Fruit fly (Drosophila melanogaster) whole organism, embryonic: ENCODE measurements around the gene Dhps.

Experiments
- Ada2b ChIP-seq: fragments of 200-800 bp; sonication (Bioruptor generic); IDR thresholded peaks from 2 replicates; pipeline ENCODE4 v1.3.6; 2022; ENCODE audit warnings: missing biosample characterization, missing genetic modification characterization
- CG1024 ChIP-seq: fragments of 200-800 bp; sonication (Bioruptor generic); IDR thresholded peaks from 2 replicates; pipeline ENCODE4 v1.3.6; 2022; ENCODE audit warnings: missing biosample characterization, missing genetic modification characterization
- CG10431 ChIP-seq: fragments of 200-800 bp; sonication (Bioruptor generic); optimal IDR thresholded peaks from 3 replicates; lab custom pipeline; 2018; ENCODE audit warnings: missing biosample characterization, mild to moderate bottlenecking, missing genetic modification characterization
- CG10462 ChIP-seq: fragments of 200-800 bp; sonication (Bioruptor generic); optimal IDR thresholded peaks from 2 replicates; lab custom pipeline; 2016; ENCODE audit warnings: missing biosample characterization, missing genetic modification characterization
- CG10565 ChIP-seq: fragments of 200-800 bp; sonication (Bioruptor generic); optimal IDR thresholded peaks from 3 replicates; lab custom pipeline; 2016; ENCODE audit warnings: missing biosample characterization, mild to moderate bottlenecking, missing genetic modification characterization
- CG11560 ChIP-seq: fragments of 200-800 bp; sonication (Bioruptor generic); IDR thresholded peaks from 3 replicates; pipeline ENCODE4 v1.3.6; 2022; ENCODE audit warnings: missing biosample characterization, missing genetic modification characterization
- CG12236 ChIP-seq: fragments of 200-800 bp; sonication (Bioruptor generic); optimal IDR thresholded peaks from 2 replicates; lab custom pipeline; 2016; ENCODE audit warnings: missing biosample characterization, missing genetic modification characterization
- CG12299 ChIP-seq: fragments of 200-800 bp; sonication (Bioruptor generic); optimal IDR thresholded peaks from 2 replicates; lab custom pipeline; 2018; ENCODE audit warnings: missing biosample characterization, mild to moderate bottlenecking, missing genetic modification characterization
- CG12659 ChIP-seq: fragments of 200-800 bp; sonication (Bioruptor generic); optimal IDR thresholded peaks from 3 replicates; lab custom pipeline; 2017; ENCODE audit warnings: mild to moderate bottlenecking, missing biosample characterization, missing genetic modification reagents, missing genetic modification characterization
- CG13287 ChIP-seq: fragments of 200-800 bp; sonication (Bioruptor generic); IDR thresholded peaks from 2 replicates; pipeline ENCODE4 v1.3.6; 2022; ENCODE audit warnings: missing biosample characterization, missing genetic modification characterization; ENCODE audit not compliant: partially characterized antibody
- CG13624 ChIP-seq: fragments of 200-800 bp; sonication (Bioruptor generic); optimal IDR thresholded peaks from 2 replicates; lab custom pipeline; 2016; ENCODE audit warnings: missing biosample characterization, missing genetic modification characterization
- CG13775 ChIP-seq: fragments of 200-800 bp; sonication (Bioruptor generic); optimal IDR thresholded peaks from 3 replicates; lab custom pipeline; 2017; ENCODE audit warnings: missing biosample characterization, mild to moderate bottlenecking, missing genetic modification characterization
- CG17829 ChIP-seq: fragments of 200-800 bp; optimal IDR thresholded peaks from 2 replicates; lab custom pipeline; 2019; ENCODE audit warnings: missing biosample characterization, mild to moderate bottlenecking, missing genetic modification characterization, moderate library complexity
- CG18476 ChIP-seq: fragments of 200-800 bp; sonication (Bioruptor generic); optimal IDR thresholded peaks from 2 replicates; lab custom pipeline; 2016; ENCODE audit warnings: missing biosample characterization, mild to moderate bottlenecking, missing genetic modification characterization
- CG2889 ChIP-seq: fragments of 200-800 bp; sonication (Bioruptor generic); IDR thresholded peaks from 3 replicates; pipeline ENCODE4 v1.3.6; 2022; ENCODE audit warnings: missing biosample characterization, missing genetic modification characterization
- CG32767 ChIP-seq: fragments of 200-800 bp; sonication (Bioruptor generic); IDR thresholded peaks from 2 replicates; pipeline ENCODE4 v1.3.6; 2022; ENCODE audit warnings: missing biosample characterization, missing genetic modification characterization
- CG4328 ChIP-seq: fragments of 200-800 bp; sonication (Bioruptor generic); optimal IDR thresholded peaks from 3 replicates; lab custom pipeline; 2017; ENCODE audit warnings: missing biosample characterization, missing genetic modification reagents, missing genetic modification characterization
- CG4404 ChIP-seq: fragments of 200-800 bp; sonication (Bioruptor generic); IDR thresholded peaks from 2 replicates; pipeline ENCODE4 v1.3.6; 2022; ENCODE audit warnings: missing biosample characterization, missing genetic modification characterization
- CG4617 ChIP-seq: fragments of 200-800 bp; sonication (Bioruptor generic); optimal IDR thresholded peaks from 3 replicates; lab custom pipeline; 2016; ENCODE audit warnings: missing biosample characterization, missing genetic modification characterization, borderline replicate concordance
- CG6654 ChIP-seq: fragments of 200-800 bp; sonication (Bioruptor generic); optimal IDR thresholded peaks from 2 replicates; lab custom pipeline; 2017; ENCODE audit warnings: missing biosample characterization, mild to moderate bottlenecking, missing genetic modification characterization
- CG6683 ChIP-seq: fragments of 200-800 bp; sonication (Bioruptor generic); optimal IDR thresholded peaks from 2 replicates; lab custom pipeline; 2017; ENCODE audit warnings: missing biosample characterization, mild to moderate bottlenecking, missing genetic modification characterization, missing genetic modification reagents
- CG7963 ChIP-seq: fragments of 200-800 bp; sonication (Bioruptor generic); IDR thresholded peaks from 3 replicates; pipeline ENCODE4 v1.3.6; 2022; ENCODE audit warnings: missing biosample characterization, missing genetic modification characterization; ENCODE audit not compliant: partially characterized antibody
- Chrac-16 ChIP-seq: fragments of 200-800 bp; sonication (Bioruptor generic); optimal IDR thresholded peaks from 3 replicates; lab custom pipeline; 2016; ENCODE audit warnings: missing biosample characterization, missing genetic modification characterization
- CkIIα-i1 ChIP-seq: fragments of 200-800 bp; sonication (Bioruptor generic); IDR thresholded peaks from 2 replicates; pipeline ENCODE4 v1.3.6; 2022; ENCODE audit warnings: missing biosample characterization, missing genetic modification characterization
- D19B ChIP-seq: fragments of 200-800 bp; sonication (Bioruptor generic); optimal IDR thresholded peaks from 2 replicates; lab custom pipeline; 2017; ENCODE audit warnings: missing biosample characterization, mild to moderate bottlenecking, missing genetic modification characterization
- Ets65A ChIP-seq: fragments of 200-800 bp; sonication (Bioruptor generic); peaks from one replicate; lab custom pipeline; 2016; ENCODE audit warnings: missing biosample characterization, missing genetic modification characterization
- Fer3 ChIP-seq: fragments of 200-800 bp; sonication (Bioruptor generic); optimal IDR thresholded peaks from 2 replicates; lab custom pipeline; 2018; ENCODE audit warnings: missing biosample characterization, mild to moderate bottlenecking, missing genetic modification characterization, moderate library complexity
- HHEX ChIP-seq: fragments of 200-800 bp; sonication (Bioruptor generic); optimal IDR thresholded peaks from 3 replicates; lab custom pipeline; 2017; ENCODE audit warnings: missing biosample characterization, mild to moderate bottlenecking, missing genetic modification characterization, missing genetic modification reagents
- NFAT ChIP-seq: fragments of 200-800 bp; sonication (Bioruptor generic); IDR thresholded peaks from 2 replicates; pipeline ENCODE4 v1.3.6; 2022; ENCODE audit warnings: missing biosample characterization, missing genetic modification characterization
- Nf-YA ChIP-seq: fragments of 200-800 bp; sonication (Bioruptor generic); IDR thresholded peaks from 2 replicates; pipeline ENCODE4 v1.3.6; 2022; ENCODE audit warnings: missing biosample characterization, missing genetic modification characterization
- Tbp ChIP-seq: fragments of >200 bp; optimal IDR thresholded peaks from 2 replicates; lab custom pipeline; 2018; ENCODE audit warnings: missing biosample characterization, missing genetic modification characterization
- ap ChIP-seq: fragments of 200-800 bp; sonication (Bioruptor generic); IDR thresholded peaks from 2 replicates; pipeline ENCODE4 v1.3.6; 2022; ENCODE audit warnings: missing biosample characterization, missing genetic modification characterization
- bcd ChIP-seq: fragments of 200-800 bp; sonication (Bioruptor generic); optimal IDR thresholded peaks from 2 replicates; lab custom pipeline; 2017; ENCODE audit warnings: missing biosample characterization, mild to moderate bottlenecking, missing genetic modification characterization
- gcm ChIP-seq: fragments of 200-800 bp; sonication (Bioruptor generic); optimal IDR thresholded peaks from 2 replicates; lab custom pipeline; 2019; ENCODE audit warnings: missing biosample characterization, mild to moderate bottlenecking, missing genetic modification characterization, moderate library complexity
- hkb ChIP-seq, 2 experiments: fragments of 200-800 bp in 1 of 2; fragments of >200 bp in 1 of 2; sonication (Bioruptor generic) in 1 of 2; IDR thresholded peaks in 1 of 2; optimal IDR thresholded peaks in 1 of 2; 2 replicates each; pipeline versions ENCODE4 v1.3.6 to Lab custom; 2017 to 2022; ENCODE audit warnings: missing biosample characterization in 1 of 2, missing genetic modification characterization in 1 of 2
- onecut ChIP-seq: fragments of 200-800 bp; sonication (Bioruptor generic); IDR thresholded peaks from 2 replicates; pipeline ENCODE4 v1.3.6; 2022; ENCODE audit warnings: missing biosample characterization, missing genetic modification characterization
- peb ChIP-seq: fragments of 200-800 bp; sonication (Bioruptor generic); IDR thresholded peaks from 2 replicates; pipeline ENCODE4 v1.3.6; 2022; ENCODE audit warnings: missing biosample characterization, missing genetic modification characterization
- pita ChIP-seq: fragments of 200-800 bp; sonication (Bioruptor generic); optimal IDR thresholded peaks from 2 replicates; lab custom pipeline; 2017; ENCODE audit warnings: missing biosample characterization, mild to moderate bottlenecking, missing genetic modification characterization
- prd ChIP-seq, 3 experiments: fragments of >200 bp in 2 of 3; fragments of 200-800 bp in 1 of 3; sonication (Bioruptor generic) in 1 of 3; optimal IDR thresholded peaks in 2 of 3; IDR thresholded peaks in 1 of 3; 2 replicates in 2 of 3; 3 replicates in 1 of 3; pipeline versions ENCODE4 v1.3.6 to Lab custom; 2017 to 2022; ENCODE audit warnings: missing biosample characterization in 1 of 3, missing genetic modification characterization in 1 of 3
- pzg ChIP-seq: fragments of 200-800 bp; sonication (Bioruptor generic); optimal IDR thresholded peaks from 3 replicates; lab custom pipeline; 2018; ENCODE audit warnings: missing biosample characterization, mild to moderate bottlenecking, missing genetic modification characterization, moderate library complexity
- repo ChIP-seq: fragments of 200-800 bp; sonication (Bioruptor generic); optimal IDR thresholded peaks from 2 replicates; lab custom pipeline; 2016; ENCODE audit warnings: missing biosample characterization, missing genetic modification characterization
- ro ChIP-seq: fragments of 200-800 bp; sonication (Bioruptor generic); IDR thresholded peaks from 2 replicates; pipeline ENCODE4 v1.3.6; 2022; ENCODE audit warnings: missing biosample characterization, missing genetic modification characterization
- sisA ChIP-seq: fragments of 200-800 bp; sonication (Bioruptor generic); IDR thresholded peaks from 2 replicates; pipeline ENCODE4 v1.3.6; 2022; ENCODE audit warnings: missing biosample characterization, missing genetic modification characterization
- ssp ChIP-seq: fragments of 200-800 bp; sonication (Bioruptor generic); IDR thresholded peaks from 2 replicates; pipeline ENCODE4 v1.3.6; 2022; ENCODE audit warnings: missing biosample characterization, missing genetic modification characterization
- trh ChIP-seq: fragments of 200-800 bp; sonication (Bioruptor generic); optimal IDR thresholded peaks from 2 replicates; lab custom pipeline; 2016; ENCODE audit warnings: missing biosample characterization, missing genetic modification characterization
- unc-4 ChIP-seq: fragments of 200-800 bp; sonication (Bioruptor generic); IDR thresholded peaks from 2 replicates; pipeline ENCODE4 v1.3.6; 2022; ENCODE audit warnings: missing biosample characterization, missing genetic modification characterization; ENCODE audit not compliant: partially characterized antibody

Gene Dhps

dm6 chr3L:8186627-8187396 is 11.2 kb upstream of the Dhps start, which contains the start of the genes ERR and Atg18a (continued):
- peak; percentile 82 for TF ChIP-seq Fer3 (tag; lab: Kevin White, UChicago)
- TF ChIP-seq HHEX, result peak; percentile 11
- TF ChIP-seq Chrac-16 (GFP tag; lab: Kevin White, UChicago), result peak; percentile 82
- TF ChIP-seq NFAT, result peak; percentile 92
- peak; percentile 35 for TF ChIP-seq CG6683 (GFP tag; lab: Kevin White, UChicago)
- TF ChIP-seq repo (GFP tag; lab: Kevin White, UChicago), result peak; percentile 20
- peak; percentile 49 for TF ChIP-seq gcm (GFP tag; lab: Kevin White, UChicago)
- TF ChIP-seq CG13775 (GFP tag; lab: Kevin White, UChicago), result peak; percentile 90
- peak; percentile 76; the same call in 1 of the 2 replicates for TF ChIP-seq CG32767 (GFP tag; lab: Robert Waterston, UW)
- TF ChIP-seq trh, result peak; percentile 24
- no peak for TF ChIP-seq Nf-YA (GFP tag; lab: Robert Waterston, UW)
- peak; percentile 80 for TF ChIP-seq CG11560
- no peak for TF ChIP-seq prd (optimal IDR thresholded peaks at IDR 0.05; lab: Kevin White, UChicago)
- peak; percentile 93 for TF ChIP-seq prd (GFP tag; IDR thresholded peaks at IDR 0.05; lab: Robert Waterston, UW)
- peak; percentile 65 for TF ChIP-seq CG4328 (GFP tag; lab: Kevin White, UChicago)
- TF ChIP-seq pita, result no peak
- TF ChIP-seq sisA (GFP tag; lab: Robert Waterston, UW), result peak; percentile 91
- TF ChIP-seq ssp (GFP tag; lab: Robert Waterston, UW), result peak; percentile 83
- TF ChIP-seq CG10565, result no peak
- no peak for TF ChIP-seq CkIIα-i1 (GFP tag; lab: Robert Waterston, UW)
- peak; percentile 67 for TF ChIP-seq CG13624 (GFP tag; lab: Kevin White, UChicago)
- peak; percentile 92 for TF ChIP-seq CG12659 (GFP tag; lab: Kevin White, UChicago)
- peak; percentile 77 for TF ChIP-seq CG2889 (GFP tag; lab: Robert Waterston, UW)
- peak; percentile 34; the same call in 1 of the 3 replicates for TF ChIP-seq CG7963 (GFP tag; lab: Robert Waterston, UW)
- peak; percentile 89 for TF ChIP-seq CG17829 (tag; lab: Kevin White, UChicago)
- no peak for TF ChIP-seq Tbp (GFP tag; lab: Kevin White, UChicago)
- TF ChIP-seq CG6654, result peak; percentile 32
- peak; percentile 38 for TF ChIP-seq CG12299 (tag; lab: Kevin White, UChicago)
- peak; percentile 70 for TF ChIP-seq CG13287
- TF ChIP-seq unc-4, result peak; percentile 62; the same call in 1 of the 2 replicates
- TF ChIP-seq pzg (GFP tag; lab: Kevin White, UChicago), result peak; percentile 88
- peak; percentile 78 for TF ChIP-seq Ada2b (GFP tag; lab: Robert Waterston, UW)
- peak; percentile 25 for TF ChIP-seq CG12236 (GFP tag; lab: Kevin White, UChicago)
- peak; percentile 74 for TF ChIP-seq CG18476 (GFP tag; lab: Kevin White, UChicago)
- peak; percentile 88 for TF ChIP-seq bcd (GFP tag; lab: Kevin White, UChicago)
- peak; percentile 93 for TF ChIP-seq CG4404 (GFP tag; lab: Robert Waterston, UW)
- TF ChIP-seq ap (GFP tag; lab: Robert Waterston, UW), result peak; percentile 74
- TF ChIP-seq Ets65A, result peak; percentile 99
- TF ChIP-seq CG10431, result peak; percentile 47
- TF ChIP-seq CG4617 (GFP tag; lab: Kevin White, UChicago), result peak; percentile 74
- peak; percentile 54; the same call in 1 of the 2 replicates for TF ChIP-seq CG1024 (GFP tag; lab: Robert Waterston, UW)
- peak; percentile 36 for TF ChIP-seq onecut (GFP tag; lab: Robert Waterston, UW)
- peak; percentile 73; the same call in 1 of the 2 replicates for TF ChIP-seq peb (GFP tag; lab: Robert Waterston, UW)
- TF ChIP-seq hkb (optimal IDR thresholded peaks at IDR 0.05; lab: Kevin White, UChicago), result peak; percentile 93
- peak; percentile 62 for TF ChIP-seq hkb (GFP tag; IDR thresholded peaks at IDR 0.05; lab: Robert Waterston, UW)
- TF ChIP-seq D19B (GFP tag; lab: Kevin White, UChicago), result peak; percentile 60
- peak; percentile 71 for TF ChIP-seq CG10462 (GFP tag; lab: Kevin White, UChicago)
- TF ChIP-seq ro (GFP tag; lab: Robert Waterston, UW), result peak; percentile 62; the same call in 1 of the 2 replicates
